Worm (Caenorhabditis elegans) whole organism, late embryonic: Measurements from ENCODE around the gene pqn-62.

Source experiments
- C38D4.7 ChIP-seq: fragments of 200-800 bp; sonication (Bioruptor generic); optimal IDR thresholded peaks from 2 replicates; lab custom pipeline; 2018; ENCODE audit warnings: mild to moderate bottlenecking, missing genetic modification characterization, moderate library complexity, missing compliant biosample characterization
- F13H6.1 ChIP-seq: sonication (generic microtip); optimal IDR thresholded peaks from 2 replicates; lab custom pipeline; 2016; ENCODE audit warnings: missing genetic modification characterization, missing compliant biosample characterization
- K02D7.2 ChIP-seq: sonication (generic microtip); optimal IDR thresholded peaks from 2 replicates; lab custom pipeline; 2017; ENCODE audit warnings: mild to moderate bottlenecking, missing genetic modification characterization, missing compliant biosample characterization
- K09A11.1 ChIP-seq: sonication (generic microtip); optimal IDR thresholded peaks from 2 replicates; lab custom pipeline; 2017; ENCODE audit warnings: antibody characterized with exemption, mild to moderate bottlenecking, missing genetic modification characterization, missing compliant biosample characterization; ENCODE audit not compliant: insufficient read depth
- T23F11.4 ChIP-seq: fragments of 200-800 bp; sonication (Bioruptor generic); optimal IDR thresholded peaks from 2 replicates; lab custom pipeline; 2018; ENCODE audit warnings: mild to moderate bottlenecking, missing genetic modification characterization, missing compliant biosample characterization
- ceh-14 ChIP-seq: sonication (generic microtip); optimal IDR thresholded peaks from 2 replicates; lab custom pipeline; 2016; ENCODE audit warnings: missing genotype, missing genetic modification characterization, missing compliant biosample characterization
- ceh-22 ChIP-seq: sonication (generic microtip); optimal IDR thresholded peaks from 2 replicates; lab custom pipeline; 2017; ENCODE audit warnings: missing biosample characterization, missing genetic modification characterization
- ceh-34 ChIP-seq: sonication (generic microtip); optimal IDR thresholded peaks from 2 replicates; lab custom pipeline; 2016; ENCODE audit warnings: mild to moderate bottlenecking, missing genetic modification characterization, missing compliant biosample characterization
- ceh-45 ChIP-seq: fragments of 200-800 bp; sonication (Bioruptor generic); IDR thresholded peaks from 2 replicates; pipeline ENCODE4 v1.3.6; 2022; ENCODE audit warnings: missing genetic modification reagents, missing genetic modification characterization, missing compliant biosample characterization
- ceh-48 ChIP-seq: sonication (generic microtip); optimal IDR thresholded peaks from 2 replicates; lab custom pipeline; 2016; ENCODE audit warnings: missing genetic modification characterization, inconsistent platforms, missing compliant biosample characterization
- ceh-9 ChIP-seq: sonication (generic microtip); optimal IDR thresholded peaks from 2 replicates; lab custom pipeline; 2016; ENCODE audit warnings: mild to moderate bottlenecking, missing genetic modification characterization, inconsistent platforms, missing compliant biosample characterization
- che-1 ChIP-seq: sonication (generic microtip); optimal IDR thresholded peaks from 2 replicates; lab custom pipeline; 2016; ENCODE audit warnings: mild to moderate bottlenecking, missing genetic modification characterization, missing compliant biosample characterization
- elt-2 ChIP-seq: sonication (generic microtip); optimal IDR thresholded peaks from 2 replicates; lab custom pipeline; 2016; ENCODE audit warnings: missing genetic modification reagents, missing genetic modification characterization, missing compliant biosample characterization
- ets-4 ChIP-seq: sonication (generic microtip); optimal IDR thresholded peaks from 2 replicates; lab custom pipeline; 2016; ENCODE audit warnings: missing genetic modification characterization, missing compliant biosample characterization
- fax-1 ChIP-seq: sonication (generic microtip); optimal IDR thresholded peaks from 2 replicates; lab custom pipeline; 2016; ENCODE audit warnings: missing genotype, missing genetic modification characterization, missing compliant biosample characterization
- fkh-10 ChIP-seq: fragments of 150-350 bp; optimal IDR thresholded peaks from 2 replicates; lab custom pipeline; 2014; ENCODE audit warnings: missing biosample characterization, missing genetic modification reagents, missing genetic modification characterization
- hlh-13 ChIP-seq: fragments of 200-800 bp; sonication (Bioruptor generic); optimal IDR thresholded peaks from 2 replicates; lab custom pipeline; 2018; ENCODE audit warnings: mild to moderate bottlenecking, missing genetic modification characterization, missing compliant biosample characterization
- hlh-15 ChIP-seq: sonication (generic microtip); optimal IDR thresholded peaks from 2 replicates; lab custom pipeline; 2016; ENCODE audit warnings: missing genetic modification characterization, missing compliant biosample characterization
- madf-2 ChIP-seq: sonication (generic microtip); optimal IDR thresholded peaks from 2 replicates; lab custom pipeline; 2017; ENCODE audit warnings: missing genetic modification characterization, missing compliant biosample characterization
- mec-3 ChIP-seq: sonication (generic microtip); optimal IDR thresholded peaks from 2 replicates; lab custom pipeline; 2016; ENCODE audit warnings: borderline replicate concordance, missing genetic modification characterization, missing compliant biosample characterization
- npax-4 ChIP-seq: sonication (generic microtip); optimal IDR thresholded peaks from 2 replicates; lab custom pipeline; 2016; ENCODE audit warnings: missing genetic modification characterization, missing compliant biosample characterization
- pax-1 ChIP-seq: fragments of 150-350 bp; optimal IDR thresholded peaks from 2 replicates; lab custom pipeline; 2014; ENCODE audit warnings: missing biosample characterization, missing genetic modification characterization
- pha-2 ChIP-seq: sonication (generic microtip); optimal IDR thresholded peaks from 2 replicates; lab custom pipeline; 2017; ENCODE audit warnings: mild to moderate bottlenecking, missing genetic modification characterization, missing compliant biosample characterization
- pha-4 ChIP-seq: fragments of 150-350 bp; optimal IDR thresholded peaks from 2 replicates; lab custom pipeline; 2018; ENCODE audit warnings: missing biosample characterization, missing genetic modification reagents, missing genetic modification characterization
- pqm-1 ChIP-seq: sonication (generic microtip); optimal IDR thresholded peaks from 2 replicates; lab custom pipeline; 2016; ENCODE audit warnings: missing genetic modification characterization, missing compliant biosample characterization
- rnt-1 ChIP-seq: sonication (generic microtip); optimal IDR thresholded peaks from 2 replicates; lab custom pipeline; 2016; ENCODE audit warnings: missing genetic modification characterization, missing compliant biosample characterization
- sox-2 ChIP-seq: fragments of 200-800 bp; sonication (Bioruptor generic); IDR thresholded peaks from 2 replicates; pipeline ENCODE4 v1.3.6; 2022; ENCODE audit warnings: missing genetic modification reagents, missing genetic modification characterization, missing compliant biosample characterization
- tbx-2 ChIP-seq: sonication (generic microtip); optimal IDR thresholded peaks from 2 replicates; lab custom pipeline; 2016; ENCODE audit warnings: missing genetic modification characterization, missing compliant biosample characterization
- unc-3 ChIP-seq, 2 experiments: fragments of 200-800 bp in 1 of 2; sonication (Bioruptor generic) in 1 of 2; sonication (generic microtip) in 1 of 2; conservative IDR thresholded peaks in 1 of 2; optimal IDR thresholded peaks in 1 of 2; 2 replicates each; pipeline versions ENCODE4 v1.3.6 to Lab custom; 2016 to 2022; ENCODE audit warnings: missing compliant biosample characterization in 2 of 2, missing genetic modification characterization in 2 of 2, missing genetic modification reagents in 1 of 2
- zip-5 ChIP-seq: sonication (generic microtip); optimal IDR thresholded peaks from 2 replicates; lab custom pipeline; 2016; ENCODE audit warnings: missing genetic modification characterization, missing compliant biosample characterization
- ztf-16 ChIP-seq: sonication (generic microtip); optimal IDR thresholded peaks from 2 replicates; lab custom pipeline; 2017; ENCODE audit warnings: missing genetic modification characterization, missing compliant biosample characterization

The pqn-62 gene

DNA sequence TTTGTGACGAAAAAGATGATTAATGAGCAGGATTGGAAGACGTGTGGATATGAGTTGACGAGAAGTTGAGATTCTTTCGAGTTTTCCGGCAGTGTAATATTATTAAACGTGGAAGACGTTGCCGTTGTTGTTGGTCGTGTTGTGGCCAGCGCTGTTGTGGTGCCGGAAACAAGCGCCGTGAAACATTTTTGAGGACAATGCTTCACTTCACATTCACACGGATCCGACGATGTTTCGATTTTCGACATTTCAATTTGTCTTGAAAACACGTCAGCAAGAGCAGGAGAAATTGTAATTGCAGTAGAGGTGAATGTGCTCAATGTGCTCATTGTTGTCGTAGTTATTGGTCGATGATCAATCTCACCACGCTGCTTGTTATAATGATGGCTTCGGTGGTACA is 27.1 kb upstream of the pqn-62 start:
- TF ChIP-seq pha-2 (tag; lab: Kevin White, UChicago) = no peak
- no peak for TF ChIP-seq hlh-13

DNA sequence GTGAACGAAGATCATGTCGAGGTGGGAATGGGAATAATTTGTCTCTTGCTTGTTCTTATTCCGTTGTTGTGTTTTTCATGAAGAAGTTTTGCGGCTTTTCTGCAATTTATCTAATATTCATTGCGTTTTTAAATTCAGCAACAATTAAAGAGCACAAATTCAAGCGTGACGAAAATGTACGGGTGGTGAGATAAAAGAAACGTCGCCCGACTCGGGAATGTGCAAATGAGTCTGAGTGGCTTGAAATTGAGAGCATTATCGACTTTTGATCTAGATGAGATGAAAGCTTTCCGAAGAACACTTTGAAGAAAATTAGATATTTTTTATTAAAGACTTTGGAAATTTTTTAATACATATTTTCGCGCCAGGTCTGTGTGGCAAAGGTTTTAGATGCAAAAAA is 24.8 kb upstream of the pqn-62 start, which contains the start of gene T03G11.10:
TSS of gene T03G11.10 (minus strand) at position 101 of the 400 bp plus-strand sequence.
- TF ChIP-seq rnt-1 (tag; lab: Kevin White, UChicago) (no peak), K09A11.1 (no peak), unc-3 (GFP tag; conservative IDR thresholded peaks at IDR 0.05; lab: Robert Waterston, UW) (no peak), unc-3 (tag; optimal IDR thresholded peaks at IDR 0.05; lab: Kevin White, UChicago) (no peak), tbx-2 (tag; lab: Kevin White, UChicago) (no peak), ets-4 (no peak)
- TF ChIP-seq, all 69 proteins: peak for 0

DNA sequence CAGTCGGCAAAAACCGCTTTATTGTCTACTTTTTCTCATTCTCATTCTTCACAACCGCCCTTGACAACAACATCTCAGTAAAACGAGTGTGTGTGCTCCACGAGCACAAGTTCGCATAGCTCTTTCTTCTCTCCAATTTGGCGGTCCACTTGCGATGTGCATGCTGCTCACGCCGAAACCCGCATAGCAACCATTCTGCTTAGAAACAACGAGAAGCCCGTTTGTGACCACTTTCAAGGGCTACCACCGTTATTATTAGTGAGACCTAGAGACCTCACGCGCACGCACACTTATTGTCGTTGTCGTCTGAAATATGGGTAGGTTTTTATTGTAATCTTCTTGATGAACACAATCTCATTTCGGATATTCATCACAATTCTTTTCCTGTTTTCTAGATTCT is 21.7 kb upstream of the pqn-62 start, which contains the start of gene zchc-1A:
TSS of gene zchc-1A (plus strand) at position 114 of the 400 bp plus-strand sequence.
- TF ChIP-seq C38D4.7 (GFP tag; lab: Kevin White, UChicago) = no peak
- no peak for TF ChIP-seq pha-2 (tag; lab: Kevin White, UChicago)
- TF ChIP-seq tbx-2 (tag; lab: Kevin White, UChicago) = no peak
- TF ChIP-seq che-1 (tag; lab: Kevin White, UChicago) = no peak
- TF ChIP-seq ztf-16 (tag; lab: Kevin White, UChicago) = no peak
- no peak for TF ChIP-seq pax-1
- no peak for TF ChIP-seq fax-1 (tag; lab: Kevin White, UChicago)
- no peak for TF ChIP-seq pha-4 (tag; lab: Kevin White, UChicago)
- TF ChIP-seq unc-3 (GFP tag; conservative IDR thresholded peaks at IDR 0.05; lab: Robert Waterston, UW) = no peak
- TF ChIP-seq unc-3 (tag; optimal IDR thresholded peaks at IDR 0.05; lab: Kevin White, UChicago) = no peak
- no peak for TF ChIP-seq ceh-14 (tag; lab: Kevin White, UChicago)
- no peak for TF ChIP-seq K02D7.2 (tag; lab: Kevin White, UChicago)
- TF ChIP-seq ceh-9 (tag; lab: Kevin White, UChicago) = no peak

DNA sequence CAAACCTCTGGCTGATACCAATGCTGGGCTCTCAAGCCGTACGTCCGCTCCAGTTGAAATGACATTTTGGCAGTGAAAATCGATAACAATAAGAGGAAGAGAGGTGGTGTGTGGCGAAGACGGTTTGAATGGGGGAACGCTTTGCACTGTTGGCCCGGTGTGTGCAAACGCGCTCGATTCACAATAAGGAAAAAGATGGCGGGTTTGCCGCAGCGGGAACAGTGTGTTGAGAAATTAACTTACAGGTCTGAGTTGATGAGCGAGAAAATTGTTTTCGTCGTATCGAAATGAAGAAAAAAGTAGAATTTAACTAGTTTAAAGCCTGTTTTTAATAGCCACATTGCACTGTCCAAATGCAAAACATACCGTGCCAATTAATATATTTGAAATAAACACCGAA is 16.9 kb upstream of the pqn-62 start, which contains the start of gene metl-9:
TSS of gene metl-9 (minus strand) at position 101 of the 400 bp plus-strand sequence.
- no peak for TF ChIP-seq sox-2 (GFP tag; lab: Robert Waterston, UW)
- TF ChIP-seq ceh-14 (tag; lab: Kevin White, UChicago) = no peak
- no peak for TF ChIP-seq pqm-1 (tag; lab: Kevin White, UChicago)
- no peak for TF ChIP-seq ceh-48

DNA sequence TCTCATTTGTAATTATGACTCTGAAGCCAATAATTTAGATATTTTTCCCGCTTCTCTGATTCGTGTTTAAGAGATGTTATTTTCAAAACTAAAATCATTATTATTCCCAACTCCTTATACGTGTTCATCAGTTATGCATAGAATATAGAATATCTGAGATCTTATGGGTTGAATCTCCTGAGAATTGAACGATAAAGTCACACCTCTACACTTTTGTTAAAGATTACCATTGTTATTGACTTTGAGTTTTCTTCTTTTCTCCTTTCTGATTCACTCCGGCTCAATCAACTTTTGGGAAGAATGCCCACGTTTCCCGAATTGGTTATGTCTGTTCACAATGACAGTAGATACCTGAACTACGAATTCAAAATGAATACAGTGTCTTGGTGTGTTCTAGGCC is 16.0 kb upstream of the pqn-62 start, which contains the start of gene sru-48:
TSS of gene sru-48 (plus strand) at position 301 of the 400 bp plus-strand sequence.
- no peak for TF ChIP-seq zip-5 (tag; lab: Kevin White, UChicago)
- no peak for TF ChIP-seq mec-3 (tag; lab: Kevin White, UChicago)
- TF ChIP-seq ets-4 = no peak
- TF ChIP-seq che-1 (tag; lab: Kevin White, UChicago) = no peak
- no peak for TF ChIP-seq madf-2 (tag; lab: Kevin White, UChicago)
- TF ChIP-seq pha-4 (tag; lab: Kevin White, UChicago) = no peak
- no peak for TF ChIP-seq fkh-10 (GFP tag; lab: Kevin White, UChicago)
- no peak for TF ChIP-seq ceh-45 (GFP tag; lab: Robert Waterston, UW)
- no peak for TF ChIP-seq C38D4.7 (GFP tag; lab: Kevin White, UChicago)
- TF ChIP-seq elt-2 = no peak
- TF ChIP-seq T23F11.4 = no peak
- no peak for TF ChIP-seq ceh-22
- TF ChIP-seq pha-2 (tag; lab: Kevin White, UChicago) = no peak
- no peak for TF ChIP-seq rnt-1 (tag; lab: Kevin White, UChicago)
- no peak for TF ChIP-seq hlh-15 (tag; lab: Kevin White, UChicago)
- TF ChIP-seq F13H6.1 (tag; lab: Kevin White, UChicago) = no peak
- TF ChIP-seq ceh-34 (tag; lab: Kevin White, UChicago) = no peak
- no peak for TF ChIP-seq npax-4
